Worm (Caenorhabditis elegans): ENCODE data around the gene C40A11.2.

DNA sequence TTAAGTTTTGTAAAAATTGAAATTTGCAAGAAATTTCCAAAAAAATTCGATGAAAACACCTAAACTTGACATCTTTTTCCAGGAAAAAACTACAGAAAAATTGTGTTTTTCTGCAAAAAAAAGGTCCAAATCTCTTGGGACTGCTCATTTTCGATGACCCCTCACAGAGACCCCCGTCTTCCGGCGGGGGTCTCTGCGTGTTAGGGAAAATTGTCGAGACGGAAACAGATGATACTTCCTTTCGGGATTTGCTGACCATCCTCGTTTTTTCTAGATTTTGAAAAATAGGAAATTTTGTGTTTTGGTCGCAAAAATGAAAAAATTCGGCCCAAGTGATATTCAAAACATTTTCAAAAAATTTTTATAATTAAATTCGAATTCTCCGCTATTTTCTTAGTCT is 44.6 kb downstream of the C40A11.2 start:
- TF ChIP-seq egl-27 (tag; optimal IDR thresholded peaks at IDR 0.05) (no peak), ztf-11 (tag; optimal IDR thresholded peaks at IDR 0.05) (no peak), saeg-2 (GFP tag; IDR thresholded peaks at IDR 0.05) (no peak), nhr-76 (tag; optimal IDR thresholded peaks at IDR 0.05) (no peak), F10B5.3 (tag; optimal IDR thresholded peaks at IDR 0.05) (no peak)

Data from whole organism, L4 larva.